Worm (Caenorhabditis elegans) whole organism, L2 larva: ENCODE measurements around the gene col-87.

Source experiments
- C34F6.9 ChIP-seq: fragments of 150-350 bp; optimal IDR thresholded peaks from 2 replicates; lab custom pipeline; 2014; ENCODE audit warnings: missing biosample characterization, missing genetic modification characterization
- F13H6.1 ChIP-seq: sonication (generic microtip); optimal IDR thresholded peaks from 2 replicates; lab custom pipeline; 2016; ENCODE audit warnings: missing genetic modification characterization, missing compliant biosample characterization
- R02D3.7 ChIP-seq: fragments of 150-350 bp; optimal IDR thresholded peaks from 2 replicates; lab custom pipeline; 2014; ENCODE audit warnings: missing biosample characterization, missing genetic modification characterization
- Y55F3AM.14 ChIP-seq: fragments of 200-800 bp; sonication (Bioruptor generic); optimal IDR thresholded peaks from 2 replicates; lab custom pipeline; 2018; ENCODE audit warnings: mild to moderate bottlenecking, missing genetic modification characterization, missing compliant biosample characterization
- ZK546.5 ChIP-seq: sonication (generic microtip); optimal IDR thresholded peaks from 2 replicates; lab custom pipeline; 2017; ENCODE audit warnings: missing biosample characterization, missing genetic modification characterization
- ama-1 ChIP-seq: fragments of 150-350 bp; optimal IDR thresholded peaks from 2 replicates; lab custom pipeline; 2018; ENCODE audit warnings: inconsistent platforms
- ceh-82 ChIP-seq: fragments of 150-350 bp; optimal IDR thresholded peaks from 2 replicates; lab custom pipeline; 2014; ENCODE audit warnings: missing biosample characterization, missing genetic modification characterization
- crh-2 ChIP-seq: sonication (generic microtip); optimal IDR thresholded peaks from 2 replicates; lab custom pipeline; 2017; ENCODE audit warnings: missing biosample characterization, missing genetic modification characterization
- egl-27 ChIP-seq: sonication (generic microtip); optimal IDR thresholded peaks from 3 replicates; lab custom pipeline; 2017; ENCODE audit warnings: missing biosample characterization, missing genetic modification reagents, missing genetic modification characterization
- elt-1 ChIP-seq: fragments of 150-350 bp; optimal IDR thresholded peaks from 2 replicates; lab custom pipeline; 2014; ENCODE audit warnings: missing biosample characterization, missing genetic modification characterization
- elt-3 ChIP-seq: sonication (generic microtip); optimal IDR thresholded peaks from 2 replicates; lab custom pipeline; 2017; ENCODE audit warnings: missing biosample characterization, missing genetic modification characterization
- fos-1 ChIP-seq: fragments of 150-350 bp; optimal IDR thresholded peaks from 2 replicates; lab custom pipeline; 2014; ENCODE audit warnings: missing biosample characterization, missing genetic modification characterization
- gmeb-1 ChIP-seq: fragments of 150-350 bp; optimal IDR thresholded peaks from 2 replicates; lab custom pipeline; 2014; ENCODE audit warnings: missing biosample characterization, missing genetic modification characterization
- lin-13 ChIP-seq: fragments of 150-350 bp; optimal IDR thresholded peaks from 2 replicates; lab custom pipeline; 2014; ENCODE audit warnings: missing biosample characterization, missing genetic modification reagents, missing genetic modification characterization
- lin-39 ChIP-seq: fragments of 150-350 bp; optimal IDR thresholded peaks from 2 replicates; lab custom pipeline; 2014; ENCODE audit warnings: missing biosample characterization, missing genetic modification reagents, missing genetic modification characterization
- lsy-2 ChIP-seq, 2 experiments: fragments of 150-350 bp in 1 of 2; sonication (generic microtip) in 1 of 2; optimal IDR thresholded peaks; 2 replicates each; lab custom pipeline; 2014 to 2017; ENCODE audit warnings: missing biosample characterization in 2 of 2, missing genetic modification characterization in 2 of 2
- mab-5 ChIP-seq: fragments of 150-350 bp; optimal IDR thresholded peaks from 2 replicates; lab custom pipeline; 2014; ENCODE audit warnings: missing biosample characterization, missing genetic modification characterization
- nhr-11 ChIP-seq: fragments of 150-350 bp; optimal IDR thresholded peaks from 2 replicates; lab custom pipeline; 2014; ENCODE audit warnings: missing biosample characterization, missing genetic modification characterization
- nhr-21 ChIP-seq: fragments of 150-350 bp; optimal IDR thresholded peaks from 2 replicates; lab custom pipeline; 2014; ENCODE audit warnings: missing biosample characterization, missing genetic modification characterization
- nhr-23 ChIP-seq: fragments of 150-350 bp; optimal IDR thresholded peaks from 2 replicates; lab custom pipeline; 2014; ENCODE audit warnings: missing biosample characterization, missing genetic modification reagents, missing genetic modification characterization
- nhr-237 ChIP-seq: fragments of 150-350 bp; optimal IDR thresholded peaks from 2 replicates; lab custom pipeline; 2014; ENCODE audit warnings: missing biosample characterization, missing genetic modification characterization
- nhr-25 ChIP-seq: fragments of 150-350 bp; sonication (generic microtip); optimal IDR thresholded peaks from 3 replicates; lab custom pipeline; 2014; ENCODE audit warnings: missing biosample characterization, missing genetic modification characterization
- nhr-6 ChIP-seq: fragments of 150-350 bp; optimal IDR thresholded peaks from 2 replicates; lab custom pipeline; 2014; ENCODE audit warnings: missing biosample characterization, missing genetic modification characterization
- peb-1 ChIP-seq: fragments of 150-350 bp; optimal IDR thresholded peaks from 2 replicates; lab custom pipeline; 2014; ENCODE audit warnings: missing biosample characterization, missing genetic modification characterization
- skn-1 ChIP-seq: sonication (generic microtip); optimal IDR thresholded peaks from 2 replicates; lab custom pipeline; 2017; ENCODE audit warnings: missing biosample characterization, missing genetic modification characterization
- sma-3 ChIP-seq: sonication (generic microtip); optimal IDR thresholded peaks from 2 replicates; lab custom pipeline; 2016; ENCODE audit warnings: missing genetic modification reagents, missing genetic modification characterization, missing compliant biosample characterization
- sma-9 ChIP-seq, 2 experiments: fragments of 150-350 bp in 1 of 2; sonication (generic microtip) in 1 of 2; optimal IDR thresholded peaks; 2 replicates each; lab custom pipeline; 2014 to 2016; ENCODE audit warnings: missing genetic modification characterization in 2 of 2, mild to moderate bottlenecking in 1 of 2, missing biosample characterization in 1 of 2, missing compliant biosample characterization in 1 of 2, missing genetic modification reagents in 1 of 2, moderate library complexity in 1 of 2
- snpc-4 ChIP-seq: fragments of 150-350 bp; optimal IDR thresholded peaks from 2 replicates; lab custom pipeline; 2014; ENCODE audit warnings: missing biosample characterization, missing genetic modification characterization
- unc-55 ChIP-seq: fragments of 150-350 bp; sonication (generic microtip); optimal IDR thresholded peaks from 3 replicates; lab custom pipeline; 2014; ENCODE audit warnings: missing biosample characterization, missing genetic modification reagents, missing genetic modification characterization
- unc-62 ChIP-seq: fragments of 150-350 bp; optimal IDR thresholded peaks from 2 replicates; lab custom pipeline; 2014; ENCODE audit warnings: missing biosample characterization, missing genetic modification reagents, missing genetic modification characterization
- zag-1 ChIP-seq: fragments of 150-350 bp; optimal IDR thresholded peaks from 2 replicates; lab custom pipeline; 2014; ENCODE audit warnings: missing biosample characterization, missing genetic modification characterization
- ztf-1 ChIP-seq: fragments of 200-800 bp; sonication (Bioruptor generic); conservative IDR thresholded peaks from 2 replicates; pipeline ENCODE4 v1.3.6; 2022; ENCODE audit warnings: missing genetic modification characterization, missing compliant biosample characterization
- ztf-11 ChIP-seq: sonication (generic microtip); optimal IDR thresholded peaks from 2 replicates; lab custom pipeline; 2017; ENCODE audit warnings: missing biosample characterization, missing genetic modification characterization
- ztf-4 ChIP-seq: fragments of 150-350 bp; optimal IDR thresholded peaks from 2 replicates; lab custom pipeline; 2014; ENCODE audit warnings: missing biosample characterization, missing genetic modification characterization

Gene col-87

DNA sequence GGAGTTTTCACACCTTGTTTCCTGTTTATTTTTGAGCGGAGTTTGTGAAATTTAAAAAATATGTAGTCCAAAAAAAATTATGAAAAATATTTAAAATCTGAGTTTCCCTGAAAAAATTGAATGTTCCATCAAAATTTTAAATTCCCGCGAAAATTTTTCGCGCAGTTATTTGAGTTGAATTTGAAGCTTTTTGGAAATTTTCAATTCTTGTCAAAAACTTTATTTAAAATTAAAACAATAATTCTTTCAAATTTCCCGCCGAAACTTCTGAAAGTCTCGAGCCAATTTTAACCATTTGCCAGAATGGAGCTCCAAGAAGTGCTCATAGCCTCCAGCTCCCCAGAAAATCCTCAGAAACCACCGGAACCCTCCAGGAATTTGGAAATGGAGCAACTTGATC lies 10.0 kb upstream of the col-87 start, which contains the start of gene gur-4:
TSS of gene gur-4 (plus strand) at position 301 of the 400 bp plus-strand sequence.
- TF ChIP-seq egl-27 (tag; lab: Kevin White, UChicago) (no peak), crh-2 (tag; lab: Kevin White, UChicago) (no peak), elt-1 (no peak), R02D3.7 (no peak), nhr-21 (tag; lab: Kevin White, UChicago) (no peak), sma-3 (GFP tag; lab: Kevin White, UChicago) (no peak), sma-9 (GFP tag; optimal IDR thresholded peaks at IDR 0.05; lab: Kevin White, UChicago) (no peak), sma-9 (tag; optimal IDR thresholded peaks at IDR 0.05; lab: Kevin White, UChicago) (no peak), lin-39 (tag; lab: Kevin White, UChicago) (no peak), nhr-6 (tag; lab: Kevin White, UChicago) (no peak), lin-13 (GFP tag; lab: Kevin White, UChicago) (no peak), snpc-4 (tag; lab: Kevin White, UChicago) (no peak), ztf-1 (GFP tag; lab: Robert Waterston, UW) (no peak), ZK546.5 (tag; lab: Kevin White, UChicago) (no peak), nhr-11 (tag; lab: Kevin White, UChicago) (no peak), lsy-2 (tag; optimal IDR thresholded peaks at IDR 0.05; lab: Kevin White, UChicago) (no peak)

DNA sequence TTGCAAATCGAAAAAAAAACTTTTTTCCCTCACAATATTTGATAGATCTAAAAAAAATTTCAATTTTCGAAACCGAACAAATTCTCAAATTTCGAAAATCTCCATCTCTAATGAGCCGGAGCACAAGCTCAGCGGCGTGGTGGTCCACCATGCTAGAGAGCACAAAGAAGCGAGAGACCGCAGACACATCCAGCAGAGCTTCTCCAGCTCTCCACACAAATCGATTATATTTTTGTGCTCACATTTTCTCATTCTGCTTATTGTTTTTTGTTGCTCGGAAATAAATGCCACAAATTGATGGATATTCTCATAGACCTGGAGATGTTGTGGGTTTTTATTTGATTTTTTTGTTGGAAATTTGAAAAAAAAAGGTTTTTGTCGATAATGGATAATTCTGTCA lies 7.6 kb upstream of the col-87 start:
- TF ChIP-seq skn-1 (no peak), ceh-82 (tag; lab: Kevin White, UChicago) (no peak), C34F6.9 (tag; lab: Kevin White, UChicago) (peak; percentile 53), unc-55 (GFP tag; lab: Kevin White, UChicago) (peak; percentile 30), lsy-2 (tag; optimal IDR thresholded peaks at IDR 0.05; lab: Kevin White, UChicago) (peak in 1 of 2 experiments; percentile 11), gmeb-1 (tag; lab: Kevin White, UChicago) (no peak), fos-1 (tag; lab: Kevin White, UChicago) (no peak), nhr-23 (tag; lab: Kevin White, UChicago) (no peak), ama-1 (lab: Kevin White, UChicago) (no peak), mab-5 (tag; lab: Kevin White, UChicago) (no peak), nhr-237 (no peak), peb-1 (tag; lab: Kevin White, UChicago) (no peak)

DNA sequence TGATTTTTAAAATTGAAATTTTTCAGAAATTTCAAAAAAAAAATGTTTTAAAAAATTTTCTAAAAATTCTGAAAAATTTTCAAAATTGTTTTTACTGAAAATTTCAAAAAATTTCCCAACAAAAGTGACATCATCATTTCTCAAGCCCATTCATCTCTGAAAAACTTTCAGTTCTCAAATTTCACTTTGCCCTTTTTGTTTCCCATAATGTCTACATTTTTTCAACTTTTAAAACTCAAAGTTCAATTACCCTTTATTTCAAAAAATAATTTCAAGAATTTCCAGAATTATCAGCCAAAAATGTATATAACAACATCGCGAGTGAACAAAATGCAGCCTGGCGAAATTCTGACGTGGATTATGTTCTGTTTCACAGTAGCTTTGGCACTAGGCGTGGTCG lies 6.5 kb upstream of the col-87 start, which contains the start of gene bkip-1:
TSS of gene bkip-1 (plus strand) at position 301 of the 400 bp plus-strand sequence.
- no peak for TF ChIP-seq lin-13 (GFP tag; lab: Kevin White, UChicago)
- TF ChIP-seq R02D3.7, result no peak
- TF ChIP-seq ztf-1 (GFP tag; lab: Robert Waterston, UW), result no peak
- TF ChIP-seq nhr-11 (tag; lab: Kevin White, UChicago), result no peak
- TF ChIP-seq fos-1 (tag; lab: Kevin White, UChicago), result no peak
- TF ChIP-seq ztf-11 (tag; lab: Kevin White, UChicago), result no peak
- no peak for TF ChIP-seq snpc-4 (tag; lab: Kevin White, UChicago)
- no peak for TF ChIP-seq unc-62
- no peak for TF ChIP-seq skn-1
- no peak for TF ChIP-seq ZK546.5 (tag; lab: Kevin White, UChicago)
- TF ChIP-seq zag-1 (tag; lab: Kevin White, UChicago), result no peak
- TF ChIP-seq F13H6.1 (tag; lab: Kevin White, UChicago), result no peak
- TF ChIP-seq ztf-4, result no peak

DNA sequence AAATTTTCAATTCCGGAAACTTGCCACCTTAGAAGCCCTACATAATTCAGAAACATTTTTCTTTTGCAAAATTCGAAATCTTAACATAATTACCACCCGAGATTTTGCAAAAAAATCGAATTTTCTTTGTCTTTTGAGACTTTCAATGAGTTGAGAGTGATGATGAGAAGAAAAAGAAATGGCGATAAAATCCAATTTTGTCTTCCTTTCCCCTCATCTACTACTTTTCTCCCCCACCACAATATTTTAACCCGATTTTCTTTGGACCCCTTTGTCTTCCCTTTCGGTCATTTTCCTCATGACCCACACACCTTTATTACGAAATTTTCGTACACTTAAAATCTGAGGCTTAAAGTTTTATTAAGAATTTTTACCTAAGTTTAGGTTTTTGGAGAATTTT lies 3.9 kb upstream of the col-87 start:
- TF ChIP-seq sma-3 (GFP tag; lab: Kevin White, UChicago) (no peak), nhr-21 (tag; lab: Kevin White, UChicago) (no peak), unc-62 (no peak), peb-1 (tag; lab: Kevin White, UChicago) (no peak), ztf-1 (GFP tag; lab: Robert Waterston, UW) (no peak), gmeb-1 (tag; lab: Kevin White, UChicago) (no peak), nhr-25 (tag; lab: Kevin White, UChicago) (no peak), ama-1 (lab: Kevin White, UChicago) (no peak), sma-9 (GFP tag; optimal IDR thresholded peaks at IDR 0.05; lab: Kevin White, UChicago) (no peak), sma-9 (tag; optimal IDR thresholded peaks at IDR 0.05; lab: Kevin White, UChicago) (no peak), Y55F3AM.14 (GFP tag; lab: Kevin White, UChicago) (no peak), nhr-6 (tag; lab: Kevin White, UChicago) (no peak)

DNA sequence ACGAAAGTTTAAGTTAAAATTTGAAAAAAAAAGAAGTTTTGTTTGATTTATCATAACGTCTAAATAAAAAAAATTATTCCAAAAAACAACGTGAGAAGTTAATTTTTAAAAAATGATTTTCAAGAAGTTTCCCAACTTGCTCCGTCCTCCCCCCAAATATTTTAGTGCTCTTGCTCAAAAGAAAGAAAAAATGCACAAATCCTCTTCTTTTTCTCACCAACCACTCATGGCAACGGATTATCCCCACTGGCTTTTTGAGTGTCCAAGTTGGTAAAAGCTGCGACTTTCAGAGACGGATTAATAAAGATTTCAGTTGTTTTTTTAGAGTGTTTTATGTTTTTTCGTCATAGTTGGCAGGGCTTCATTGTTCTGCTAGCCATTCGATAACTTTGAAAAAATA lies 3.0 kb upstream of the col-87 start, which contains the start of gene Y39G8C.2:
TSS of gene Y39G8C.2 (minus strand) at position 101 of the 400 bp plus-strand sequence.
- no peak for TF ChIP-seq nhr-6 (tag; lab: Kevin White, UChicago)
- TF ChIP-seq mab-5 (tag; lab: Kevin White, UChicago), result no peak
- TF ChIP-seq sma-9 (GFP tag; optimal IDR thresholded peaks at IDR 0.05; lab: Kevin White, UChicago), result no peak
- TF ChIP-seq sma-9 (tag; optimal IDR thresholded peaks at IDR 0.05; lab: Kevin White, UChicago), result no peak
- no peak for TF ChIP-seq sma-3 (GFP tag; lab: Kevin White, UChicago)
- TF ChIP-seq nhr-21 (tag; lab: Kevin White, UChicago), result no peak
- TF ChIP-seq peb-1 (tag; lab: Kevin White, UChicago), result no peak
- no peak for TF ChIP-seq nhr-25 (tag; lab: Kevin White, UChicago)
- no peak for TF ChIP-seq elt-3 (tag; lab: Kevin White, UChicago)
- no peak for TF ChIP-seq ztf-11 (tag; lab: Kevin White, UChicago)
- no peak for TF ChIP-seq nhr-11 (tag; lab: Kevin White, UChicago)
- no peak for TF ChIP-seq ztf-1 (GFP tag; lab: Robert Waterston, UW)
- TF ChIP-seq snpc-4 (tag; lab: Kevin White, UChicago), result no peak
- no peak for TF ChIP-seq skn-1
